Fruit fly (Drosophila melanogaster): Measurements from ENCODE around the gene CAH9.
A peak's percentile ranks its signal among the peaks of the same experiment; 100 is the strongest.

The CAH9 gene

DNA sequence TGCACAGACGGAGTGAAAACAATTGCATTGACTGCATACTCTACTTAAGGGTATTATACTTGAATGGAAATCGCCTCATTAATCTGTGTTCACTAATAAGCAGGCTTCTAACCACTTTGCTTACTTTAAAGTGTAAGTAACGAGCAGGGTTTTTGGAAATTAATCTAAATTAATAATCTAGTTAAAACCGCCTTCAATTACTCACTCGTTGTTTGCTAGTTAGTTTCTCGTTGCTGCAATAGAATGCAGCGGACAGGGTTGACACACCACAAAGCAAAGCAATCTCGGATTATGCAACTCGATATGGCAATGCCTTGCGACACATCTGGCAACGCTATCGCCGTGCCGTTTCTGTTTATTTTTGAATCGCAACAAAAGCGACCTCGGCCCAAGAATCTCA, 34.0 kb upstream of the CAH9 start (continued):
- TF ChIP-seq CG34406 (GFP tag; optimal IDR thresholded peaks at IDR 0.05), result peak; percentile 72
- TF ChIP-seq CG15336 (GFP tag; IDR thresholded peaks at IDR 0.05), result peak; percentile 52; the same call in 1 of the 2 replicates
- peak; percentile 39 for TF ChIP-seq Ets96B (tag; optimal IDR thresholded peaks at IDR 0.05)
- TF ChIP-seq CG6854 (GFP tag; optimal IDR thresholded peaks at IDR 0.05), result peak; percentile 21
- no peak for TF ChIP-seq fd85E (GFP tag; optimal IDR thresholded peaks at IDR 0.05)
- TF ChIP-seq Hr4 (GFP tag; optimal IDR thresholded peaks at IDR 0.05), result peak; percentile 54
- peak; percentile 51 for TF ChIP-seq CG7368 (GFP tag; optimal IDR thresholded peaks at IDR 0.05)
- TF ChIP-seq Eip93F (GFP tag; optimal IDR thresholded peaks at IDR 0.05), result peak; percentile 62
- peak; percentile 75 for TF ChIP-seq Eip75B (GFP tag; optimal IDR thresholded peaks at IDR 0.05)
- TF ChIP-seq CG8119 (GFP tag; IDR thresholded peaks at IDR 0.05), result no peak
- TF ChIP-seq fd59A (GFP tag; optimal IDR thresholded peaks at IDR 0.05), result peak; percentile 13
- peak; percentile 57 for TF ChIP-seq OdsH (GFP tag; optimal IDR thresholded peaks at IDR 0.05)
- TF ChIP-seq dac (GFP tag; optimal IDR thresholded peaks at IDR 0.05), result no peak
- TF ChIP-seq salr (GFP tag; optimal IDR thresholded peaks at IDR 0.05), result peak in 1 of 2 experiments; percentile 45
- TF ChIP-seq CG16779 (tag; optimal IDR thresholded peaks at IDR 0.05), result peak; percentile 3
- TF ChIP-seq net (GFP tag; optimal IDR thresholded peaks at IDR 0.05), result peak; percentile 38
- peak; percentile 26 for TF ChIP-seq spab (GFP tag; optimal IDR thresholded peaks at IDR 0.05)
- peak; percentile 69 for TF ChIP-seq cyc (GFP tag; optimal IDR thresholded peaks at IDR 0.05)
- peak; percentile 12 for TF ChIP-seq CG6808 (GFP tag; optimal IDR thresholded peaks at IDR 0.05)
- peak; percentile 68 for TF ChIP-seq pdm3 (GFP tag; optimal IDR thresholded peaks at IDR 0.05)
- TF ChIP-seq Hr39 (GFP tag; optimal IDR thresholded peaks at IDR 0.05), result peak; percentile 69
- TF ChIP-seq CG11902 (GFP tag; optimal IDR thresholded peaks at IDR 0.05), result peak; percentile 72
- TF ChIP-seq Sox15 (GFP tag; optimal IDR thresholded peaks at IDR 0.05), result peak; percentile 82
- peak; percentile 37 for TF ChIP-seq CG10631 (GFP tag; optimal IDR thresholded peaks at IDR 0.05)
- TF ChIP-seq dsx (GFP tag; optimal IDR thresholded peaks at IDR 0.05; ENCODE audit: poor library complexity, severe bottlenecking), result peak; percentile 14
- TF ChIP-seq CG10669 (GFP tag; optimal IDR thresholded peaks at IDR 0.05), result peak; percentile 68
- peak; percentile 48 for TF ChIP-seq Blimp-1 (GFP tag; optimal IDR thresholded peaks at IDR 0.05)
- TF ChIP-seq svp (GFP tag), result peak; percentile 88
- TF ChIP-seq Ets21C (GFP tag; optimal IDR thresholded peaks at IDR 0.05), result peak; percentile 65
- TF ChIP-seq CG3032 (tag; optimal IDR thresholded peaks at IDR 0.05), result peak; percentile 45
- TF ChIP-seq topi (GFP tag; optimal IDR thresholded peaks at IDR 0.05), result peak; percentile 80

DNA sequence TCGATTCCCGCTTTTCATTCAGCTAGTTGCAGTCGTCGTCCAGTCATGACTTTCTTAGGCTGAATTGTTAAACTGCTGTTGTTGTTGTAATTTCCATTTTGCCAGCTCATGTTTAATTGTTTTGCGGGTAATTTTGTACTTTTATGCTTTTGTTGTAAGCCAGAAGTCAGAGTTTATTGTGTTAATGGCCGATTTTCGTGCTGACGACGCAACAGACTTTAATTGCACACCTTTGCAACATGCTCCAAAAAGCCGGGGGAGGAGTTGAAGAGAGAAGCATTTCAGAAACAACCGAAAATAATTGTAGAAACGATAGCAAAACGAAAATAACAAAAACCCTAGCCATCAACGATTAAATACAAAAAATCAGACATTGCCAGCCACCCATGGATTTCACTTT, 32.7 kb upstream of the CAH9 start:
- no peak for TF ChIP-seq Hr38 (GFP tag; optimal IDR thresholded peaks at IDR 0.05)
- no peak for TF ChIP-seq svp (GFP tag)
- TF ChIP-seq CG16779 (tag; optimal IDR thresholded peaks at IDR 0.05), result no peak

DNA sequence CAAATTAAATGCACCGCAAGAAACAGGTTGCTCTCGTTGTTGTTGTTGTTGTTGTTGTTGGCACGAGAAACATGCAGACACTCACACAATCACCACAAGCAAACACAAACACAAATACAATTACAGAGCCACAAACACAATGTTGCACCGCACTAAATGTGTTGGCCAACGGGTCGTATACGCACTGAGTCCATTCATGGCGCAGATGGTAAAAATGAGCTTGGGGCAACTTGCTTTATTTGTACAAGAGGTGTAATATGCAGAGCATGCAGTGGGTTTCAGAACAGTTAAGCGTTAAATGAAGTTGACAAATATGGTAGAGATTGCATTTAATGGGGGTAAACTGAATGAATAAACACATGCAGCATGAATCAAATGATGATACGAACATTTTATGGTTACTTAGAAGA, 31.9 kb upstream of the CAH9 start:
- no peak for TF ChIP-seq svp (GFP tag)
- no peak for TF ChIP-seq CG6792 (GFP tag; optimal IDR thresholded peaks at IDR 0.05)
- TF ChIP-seq Gug (GFP tag; IDR thresholded peaks at IDR 0.05), result no peak
- TF ChIP-seq CG8119 (GFP tag; IDR thresholded peaks at IDR 0.05), result no peak; the same call in 2 of the 3 replicates
- peak; percentile 31; the same call in 1 of the 2 replicates for TF ChIP-seq CG15336 (GFP tag; IDR thresholded peaks at IDR 0.05)
- TF ChIP-seq Hr39 (GFP tag; optimal IDR thresholded peaks at IDR 0.05), result no peak
- peak; percentile 30 for TF ChIP-seq Eip78C (GFP tag)
- TF ChIP-seq CG6854 (GFP tag; optimal IDR thresholded peaks at IDR 0.05), result peak; percentile 24
- peak; percentile 87 for TF ChIP-seq fkh (GFP tag; optimal IDR thresholded peaks at IDR 0.05)
- TF ChIP-seq dsx (GFP tag; optimal IDR thresholded peaks at IDR 0.05; ENCODE audit: poor library complexity, severe bottlenecking), result peak; percentile 90
- no peak for TF ChIP-seq ss (GFP tag; optimal IDR thresholded peaks at IDR 0.05)
- no peak for TF ChIP-seq OdsH (GFP tag; optimal IDR thresholded peaks at IDR 0.05)
- peak; percentile 13; the same call in 1 of the 3 replicates for TF ChIP-seq eg (GFP tag; IDR thresholded peaks at IDR 0.05)
- no peak for TF ChIP-seq pdm3 (GFP tag; optimal IDR thresholded peaks at IDR 0.05)
- no peak for TF ChIP-seq Sox102F (GFP tag; optimal IDR thresholded peaks at IDR 0.05)
- no peak for TF ChIP-seq Ets96B (tag; optimal IDR thresholded peaks at IDR 0.05)
